Worm (Caenorhabditis elegans) whole organism, L4 larva: ENCODE data around the gene gst-37.
A peak's percentile ranks its signal among the peaks of the same experiment; 100 is the strongest.

Experiments
- D1046.2 ChIP-seq: fragments of 200-800 bp; sonication (Bioruptor generic); IDR thresholded peaks from 2 replicates; pipeline ENCODE4 v1.3.6; 2022; ENCODE audit warnings: missing genetic modification characterization, missing compliant biosample characterization
- F49E8.2 ChIP-seq: sonication (generic microtip); optimal IDR thresholded peaks from 2 replicates; lab custom pipeline; 2016; ENCODE audit warnings: missing compliant biosample characterization, mild to moderate bottlenecking, missing genetic modification characterization, borderline replicate concordance
- Y48G9A.11 ChIP-seq: fragments of 200-800 bp; sonication (Bioruptor generic); IDR thresholded peaks from 2 replicates; pipeline ENCODE4 v1.3.6; 2022; ENCODE audit warnings: missing genetic modification reagents, missing genetic modification characterization, missing compliant biosample characterization
- aha-1 ChIP-seq: fragments of 150-350 bp; peaks from one replicate; lab custom pipeline; 2014; ENCODE audit warnings: missing biosample characterization, missing genetic modification characterization
- dmd-6 ChIP-seq: fragments of 200-800 bp; sonication (Bioruptor generic); IDR thresholded peaks from 2 replicates; pipeline ENCODE4 v1.3.6; 2022; ENCODE audit warnings: missing genetic modification reagents, missing genetic modification characterization, missing compliant biosample characterization
- jun-1 ChIP-seq: fragments of 150-350 bp; optimal IDR thresholded peaks from 2 replicates; lab custom pipeline; 2014; ENCODE audit warnings: missing biosample characterization, missing genetic modification reagents, missing genetic modification characterization
- lsy-2 ChIP-seq, 2 experiments: fragments of 150-350 bp in 1 of 2; sonication (generic microtip) in 1 of 2; optimal IDR thresholded peaks; 2 replicates each; lab custom pipeline; 2014 to 2017; ENCODE audit warnings: missing biosample characterization in 2 of 2, missing genetic modification characterization in 2 of 2
- madf-5 ChIP-seq, 2 experiments: fragments of 200-800 bp; sonication (Bioruptor generic); IDR thresholded peaks; 2 replicates each; pipeline ENCODE4 v1.3.6; 2022; ENCODE audit warnings: missing compliant biosample characterization in 2 of 2, missing genetic modification characterization in 2 of 2
- nhr-28 ChIP-seq: fragments of 150-350 bp; optimal IDR thresholded peaks from 2 replicates; lab custom pipeline; 2014; ENCODE audit warnings: missing biosample characterization, missing genetic modification characterization
- nhr-76 ChIP-seq: fragments of 150-350 bp; optimal IDR thresholded peaks from 2 replicates; lab custom pipeline; 2014; ENCODE audit warnings: missing biosample characterization, missing genetic modification characterization
- saeg-2 ChIP-seq: fragments of 200-800 bp; sonication (Bioruptor generic); IDR thresholded peaks from 2 replicates; pipeline ENCODE4 v1.3.6; 2022; ENCODE audit warnings: missing genetic modification reagents, missing genetic modification characterization, missing compliant biosample characterization
- spr-1 ChIP-seq: sonication (generic microtip); optimal IDR thresholded peaks from 2 replicates; lab custom pipeline; 2016; ENCODE audit warnings: mild to moderate bottlenecking, missing genetic modification characterization, missing compliant biosample characterization
- unc-62 ChIP-seq, 3 experiments: fragments of 150-350 bp in 1 of 3; sonication (generic microtip); optimal IDR thresholded peaks in 2 of 3; peaks in 1 of 3; 1 replicate in 1 of 3; 2 replicates in 2 of 3; lab custom pipeline; 2014 to 2017; ENCODE audit warnings: missing biosample characterization in 3 of 3, missing genetic modification characterization in 3 of 3, missing genetic modification reagents in 3 of 3, missing genotype in 1 of 3
- vab-7 ChIP-seq: fragments of 200-800 bp; sonication (Bioruptor generic); IDR thresholded peaks from 2 replicates; pipeline ENCODE4 v1.3.6; 2022; ENCODE audit warnings: missing genetic modification reagents, missing genetic modification characterization, missing compliant biosample characterization
- zfp-2 ChIP-seq: sonication (generic microtip); optimal IDR thresholded peaks from 2 replicates; lab custom pipeline; 2016; ENCODE audit warnings: mild to moderate bottlenecking, missing genetic modification characterization, missing compliant biosample characterization

gst-37 gene

ce11 chrV:1966962-1967361, 45.5 kb downstream of the gst-37 start:
- TF ChIP-seq F49E8.2 (no peak), vab-7 (GFP tag; lab: Robert Waterston, UW) (no peak), zfp-2 (tag; lab: Kevin White, UChicago) (no peak), madf-5 (GFP tag; IDR thresholded peaks at IDR 0.05; lab: Robert Waterston, UW) (no peak), aha-1 (peak; percentile 49), nhr-76 (tag; lab: Kevin White, UChicago) (peak; percentile 39), spr-1 (tag; lab: Kevin White, UChicago) (no peak), dmd-6 (GFP tag; lab: Robert Waterston, UW) (peak; percentile 37; the same call in 1 of the 2 replicates), jun-1 (no peak), nhr-28 (tag; lab: Kevin White, UChicago) (peak; percentile 11)

- TF ChIP-seq aha-1 (peak; percentile 59), saeg-2 (GFP tag; lab: Robert Waterston, UW) (no peak), D1046.2 (GFP tag; lab: Robert Waterston, UW) (no peak)
These were observed 47.4 kb downstream of the gst-37 start for ce11 chrV:1968809-1969208.

- TF ChIP-seq lsy-2 (tag; optimal IDR thresholded peaks at IDR 0.05; lab: Kevin White, UChicago) (no peak), unc-62 (GFP tag; optimal IDR thresholded peaks at IDR 0.05 in 1 of 2; lab: Kevin White, UChicago) (peak in 1 of 2 experiments; percentile 41), unc-62 (tag; optimal IDR thresholded peaks at IDR 0.05; lab: Kevin White, UChicago) (no peak)
- TF ChIP-seq, all 104 proteins: peak for 1
These were observed 47.8 kb downstream of the gst-37 start, which contains the start of gene acs-3 for ce11 chrV:1969228-1969627. TSS of gene acs-3 (plus strand) at chrV:1969528.

ce11 chrV:1969690-1970089, 48.3 kb downstream of the gst-37 start:
- TF ChIP-seq Y48G9A.11 (GFP tag; lab: Robert Waterston, UW) (no peak), unc-62 (GFP tag; optimal IDR thresholded peaks at IDR 0.05 in 1 of 2; lab: Kevin White, UChicago) (peak in 1 of 2 experiments; percentile 95), unc-62 (tag; optimal IDR thresholded peaks at IDR 0.05; lab: Kevin White, UChicago) (no peak)
